Fruit fly (Drosophila melanogaster) whole organism, wandering third instar larva: ENCODE results near the gene CG32188.

Experiments used
- Abd-B ChIP-seq: fragments of >200 bp; optimal IDR thresholded peaks from 2 replicates; lab custom pipeline; 2017; ENCODE audit warnings: missing biosample characterization, missing genetic modification characterization
- CG32264 ChIP-seq: fragments of 200-800 bp; sonication (Bioruptor generic); optimal IDR thresholded peaks from 2 replicates; lab custom pipeline; 2016; ENCODE audit warnings: missing biosample characterization, missing genetic modification characterization
- CG9705 ChIP-seq: fragments of 200-800 bp; sonication (Bioruptor generic); optimal IDR thresholded peaks from 2 replicates; lab custom pipeline; 2018; ENCODE audit warnings: missing biosample characterization, mild to moderate bottlenecking, missing genetic modification characterization
- CrebA ChIP-seq: fragments of 200-800 bp; sonication (Bioruptor generic); optimal IDR thresholded peaks from 2 replicates; lab custom pipeline; 2016; ENCODE audit warnings: missing biosample characterization, mild to moderate bottlenecking, missing genetic modification characterization, borderline replicate concordance
- Dfd ChIP-seq: fragments of >200 bp; optimal IDR thresholded peaks from 2 replicates; lab custom pipeline; 2017; ENCODE audit warnings: missing biosample characterization, missing genetic modification characterization
- Dif ChIP-seq: fragments of 200-275, 200-300 bp; sonication (Bioruptor generic); optimal IDR thresholded peaks from 2 replicates; lab custom pipeline; 2018; ENCODE audit warnings: missing biosample characterization, missing genetic modification characterization; ENCODE audit not compliant: partially characterized antibody
- GATAd ChIP-seq: sonication (Bioruptor generic); optimal IDR thresholded peaks from 2 replicates; lab custom pipeline; 2016; ENCODE audit warnings: missing biosample characterization, missing genetic modification characterization
- HLH106 ChIP-seq: fragments of 200-800 bp; optimal IDR thresholded peaks from 3 replicates; lab custom pipeline; 2019; ENCODE audit warnings: missing biosample characterization, mild to moderate bottlenecking, missing genetic modification characterization, moderate library complexity
- Hnf4 ChIP-seq: fragments of 200-800 bp; sonication (Bioruptor generic); optimal IDR thresholded peaks from 2 replicates; lab custom pipeline; 2016; ENCODE audit warnings: missing biosample characterization, mild to moderate bottlenecking, missing genetic modification characterization
- Hr83 ChIP-seq: fragments of 200-300 bp; sonication (Bioruptor generic); optimal IDR thresholded peaks from 2 replicates; lab custom pipeline; 2016; ENCODE audit warnings: missing biosample characterization, mild to moderate bottlenecking, missing genetic modification characterization, moderate library complexity; ENCODE audit not compliant: poor library complexity, severe bottlenecking
- Mio ChIP-seq: sonication (Bioruptor generic); optimal IDR thresholded peaks from 2 replicates; lab custom pipeline; 2016; ENCODE audit warnings: missing biosample characterization, missing genetic modification characterization
- N ChIP-seq: fragments of >200 bp; optimal IDR thresholded peaks from 2 replicates; lab custom pipeline; 2018; ENCODE audit warnings: missing biosample characterization, missing external identifiers, missing genetic modification characterization
- OdsH ChIP-seq: fragments of 200-800 bp; sonication (Bioruptor generic); optimal IDR thresholded peaks from 2 replicates; lab custom pipeline; 2016; ENCODE audit warnings: missing biosample characterization, mild to moderate bottlenecking, missing genetic modification characterization
- Rel ChIP-seq, 2 experiments: fragments of 200-800 bp; sonication (Bioruptor generic) in 1 of 2; optimal IDR thresholded peaks; 2 replicates in 1 of 2; 3 replicates in 1 of 2; lab custom pipeline; 2016 to 2019; ENCODE audit warnings: mild to moderate bottlenecking in 2 of 2, missing biosample characterization in 2 of 2, missing genetic modification characterization in 2 of 2, moderate library complexity in 1 of 2
- Sp1 ChIP-seq: fragments of 200-800 bp; sonication (Bioruptor generic); optimal IDR thresholded peaks from 3 replicates; lab custom pipeline; 2019; ENCODE audit warnings: missing biosample characterization, mild to moderate bottlenecking, missing genetic modification characterization, moderate library complexity
- Vsx2 ChIP-seq: fragments of 200-300, 225-300 bp; sonication (Bioruptor generic); optimal IDR thresholded peaks from 2 replicates; lab custom pipeline; 2018; ENCODE audit warnings: missing biosample characterization, missing genetic modification characterization; ENCODE audit not compliant: partially characterized antibody
- br ChIP-seq: fragments of 200-800 bp; sonication (Bioruptor generic); optimal IDR thresholded peaks from 2 replicates; lab custom pipeline; 2016; ENCODE audit warnings: missing biosample characterization, missing genetic modification characterization
- dmrt93B ChIP-seq: fragments of 200-800 bp; sonication (Bioruptor generic); optimal IDR thresholded peaks from 2 replicates; lab custom pipeline; 2018; ENCODE audit warnings: missing biosample characterization, mild to moderate bottlenecking, missing genetic modification characterization
- dsf ChIP-seq: sonication (Bioruptor generic); optimal IDR thresholded peaks from 2 replicates; lab custom pipeline; 2016; ENCODE audit warnings: missing biosample characterization, missing genetic modification characterization, borderline replicate concordance
- ey ChIP-seq: fragments of 200-800 bp; sonication (Bioruptor generic); optimal IDR thresholded peaks from 2 replicates; lab custom pipeline; 2016; ENCODE audit warnings: missing biosample characterization, missing genetic modification characterization
- foxo ChIP-seq, 2 experiments: fragments of 200-800 bp; sonication (Bioruptor generic); optimal IDR thresholded peaks; 2 replicates in 1 of 2; 3 replicates in 1 of 2; lab custom pipeline; 2016 to 2017; ENCODE audit warnings: missing biosample characterization in 2 of 2, missing genetic modification characterization in 2 of 2
- fru ChIP-seq: fragments of 200-800 bp; sonication (Bioruptor generic); optimal IDR thresholded peaks from 3 replicates; lab custom pipeline; 2016; ENCODE audit warnings: missing biosample characterization, mild to moderate bottlenecking, missing genetic modification characterization
- h ChIP-seq: fragments of 200-800 bp; sonication (Bioruptor generic); optimal IDR thresholded peaks from 3 replicates; lab custom pipeline; 2016; ENCODE audit warnings: missing biosample characterization, mild to moderate bottlenecking, missing genetic modification characterization
- lola ChIP-seq: fragments of >200 bp; optimal IDR thresholded peaks from 2 replicates; lab custom pipeline; 2017; ENCODE audit warnings: missing biosample characterization, missing genetic modification characterization
- pan ChIP-seq: fragments of >200 bp; optimal IDR thresholded peaks from 2 replicates; lab custom pipeline; 2017
- psq ChIP-seq: fragments of 200-800 bp; sonication (Bioruptor generic); optimal IDR thresholded peaks from 3 replicates; lab custom pipeline; 2017; ENCODE audit warnings: missing biosample characterization, mild to moderate bottlenecking, missing genetic modification characterization, moderate library complexity
- rgr ChIP-seq: fragments of 200-800 bp; sonication (Bioruptor generic); optimal IDR thresholded peaks from 3 replicates; lab custom pipeline; 2016; ENCODE audit warnings: missing biosample characterization, mild to moderate bottlenecking, missing genetic modification characterization
- sage ChIP-seq: fragments of 200-800 bp; sonication (Bioruptor generic); optimal IDR thresholded peaks from 2 replicates; lab custom pipeline; 2016; ENCODE audit warnings: missing biosample characterization, mild to moderate bottlenecking, missing genetic modification characterization
- sv ChIP-seq: fragments of 200-800 bp; sonication (Bioruptor generic); optimal IDR thresholded peaks from 3 replicates; lab custom pipeline; 2016; ENCODE audit warnings: missing biosample characterization, missing genetic modification characterization
- tai ChIP-seq: sonication (Bioruptor generic); optimal IDR thresholded peaks from 2 replicates; lab custom pipeline; 2016; ENCODE audit warnings: missing biosample characterization, missing genetic modification characterization
- usp ChIP-seq: fragments of >200 bp; optimal IDR thresholded peaks from 2 replicates; lab custom pipeline; 2017; ENCODE audit warnings: missing biosample characterization, missing genetic modification characterization

CG32188 gene

DNA sequence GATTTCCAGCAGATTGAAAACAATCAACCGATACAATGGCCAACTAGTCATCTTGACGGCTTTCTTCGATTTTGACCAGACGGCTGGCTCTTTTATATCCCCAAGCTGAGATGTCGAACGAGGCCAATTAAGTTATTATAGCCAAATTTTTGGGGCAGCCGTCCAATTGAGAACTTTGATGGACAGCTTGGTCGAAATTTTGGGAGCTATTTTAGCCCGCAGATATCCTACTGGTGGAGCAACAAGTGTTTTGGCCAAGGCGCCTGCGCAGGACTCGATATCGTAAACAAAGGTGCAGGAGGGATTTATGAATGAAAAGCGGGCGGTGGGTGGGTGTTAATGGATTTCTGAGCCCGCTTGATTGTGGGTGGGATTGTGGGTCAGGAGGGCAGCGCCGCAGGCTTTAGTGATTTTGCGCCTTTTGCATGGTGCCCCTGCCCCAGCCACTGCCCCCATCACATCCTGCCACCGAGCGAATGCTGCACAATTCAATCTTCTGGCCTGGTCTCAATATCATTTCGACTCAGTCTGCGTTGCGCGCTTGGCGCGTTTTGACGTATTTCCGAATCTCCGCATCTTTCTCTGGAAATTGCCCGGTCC, 10.5 kb downstream of the CG32188 start, which contains the start of the genes Ir75c and Grd:
Ir75c (minus strand) TSS at position 51 of the 600 bp plus-strand sequence.
Grd (plus strand) TSS at position 550 of the 600 bp plus-strand sequence.
- no peak for TF ChIP-seq Abd-B
- TF ChIP-seq sage, result no peak
- TF ChIP-seq br, result no peak
- no peak for TF ChIP-seq Dif (GFP tag; lab: Kevin White, UChicago)
- no peak for TF ChIP-seq lola
- TF ChIP-seq Dfd (GFP tag; lab: Kevin White, UChicago), result no peak
- no peak for TF ChIP-seq CG32264
- TF ChIP-seq Hr83 (GFP tag; lab: Kevin White, UChicago), result no peak
- TF ChIP-seq rgr (GFP tag; lab: Kevin White, UChicago), result no peak
- no peak for TF ChIP-seq CG9705 (GFP tag; lab: Kevin White, UChicago)
- TF ChIP-seq fru (GFP tag; lab: Kevin White, UChicago), result no peak
- TF ChIP-seq ey, result no peak
- TF ChIP-seq HLH106 (tag; lab: Kevin White, UChicago), result no peak
- TF ChIP-seq Hnf4 (GFP tag; lab: Kevin White, UChicago), result no peak
- no peak for TF ChIP-seq Sp1
- TF ChIP-seq, all 38 proteins: peak for 0

DNA sequence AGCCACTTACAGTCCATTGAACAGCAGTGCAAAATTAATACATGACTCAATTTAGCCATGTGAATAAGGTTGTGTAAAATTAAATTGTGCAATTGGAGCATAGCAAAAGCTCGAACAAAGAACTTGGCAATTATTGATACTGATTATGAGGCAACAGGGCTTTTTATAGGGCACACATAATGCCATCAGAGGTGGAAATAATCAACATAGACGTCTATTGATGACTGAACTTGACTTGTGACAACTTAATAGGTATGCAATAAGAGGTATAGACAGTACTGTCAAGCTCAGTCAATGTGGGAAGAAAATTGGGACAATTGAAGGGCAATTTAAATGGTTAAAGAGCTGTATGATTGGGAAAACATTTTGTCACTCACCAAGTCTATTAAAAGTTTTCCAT, 13.3 kb downstream of the CG32188 start, which contains the start of gene Ir75b:
Ir75b (minus strand) TSS at position 101 of the 400 bp plus-strand sequence.
- TF ChIP-seq Mio (GFP tag; lab: Kevin White, UChicago) (no peak), lola (no peak), sage (no peak), dmrt93B (GFP tag; lab: Kevin White, UChicago) (no peak), HLH106 (tag; lab: Kevin White, UChicago) (no peak), tai (GFP tag; lab: Kevin White, UChicago) (no peak), CG32264 (no peak), rgr (GFP tag; lab: Kevin White, UChicago) (no peak), N (no peak), Hr83 (GFP tag; lab: Kevin White, UChicago) (no peak), foxo (GFP tag; optimal IDR thresholded peaks at IDR 0.05; lab: Kevin White, UChicago) (no peak), sv (GFP tag; lab: Kevin White, UChicago) (no peak), GATAd (GFP tag; lab: Kevin White, UChicago) (no peak), dsf (no peak), Abd-B (no peak)

DNA sequence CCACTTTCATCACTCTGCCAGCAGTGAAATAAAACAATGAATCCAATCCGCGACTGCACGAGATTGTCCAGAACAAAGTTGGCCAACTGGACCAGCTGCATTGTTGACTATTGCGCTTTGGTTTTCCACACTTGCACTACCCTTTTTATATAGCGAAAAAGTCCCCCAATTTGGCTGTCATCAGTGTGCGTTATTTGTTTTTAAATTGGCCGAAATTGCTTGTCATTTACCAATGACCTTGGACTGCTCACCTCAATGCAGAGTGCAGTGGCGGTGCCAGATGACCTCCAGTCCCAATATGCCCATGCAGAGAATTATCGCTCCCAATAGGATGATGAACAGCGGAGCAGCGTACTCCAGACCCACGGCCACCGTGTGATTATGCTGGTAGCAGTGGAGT, 15.6 kb downstream of the CG32188 start, which contains the start of gene Ir75a:
Ir75a (minus strand) TSS at position 101 of the 400 bp plus-strand sequence.
- TF ChIP-seq OdsH (GFP tag; lab: Kevin White, UChicago) (no peak), HLH106 (tag; lab: Kevin White, UChicago) (no peak), CrebA (GFP tag; lab: Kevin White, UChicago) (no peak), Sp1 (no peak), CG9705 (GFP tag; lab: Kevin White, UChicago) (no peak), usp (no peak), N (no peak), Hnf4 (GFP tag; lab: Kevin White, UChicago) (no peak), h (GFP tag; lab: Kevin White, UChicago) (no peak), pan (lab: Kevin White, UChicago) (no peak), Vsx2 (GFP tag; lab: Kevin White, UChicago) (no peak), psq (GFP tag; lab: Kevin White, UChicago) (no peak)

DNA sequence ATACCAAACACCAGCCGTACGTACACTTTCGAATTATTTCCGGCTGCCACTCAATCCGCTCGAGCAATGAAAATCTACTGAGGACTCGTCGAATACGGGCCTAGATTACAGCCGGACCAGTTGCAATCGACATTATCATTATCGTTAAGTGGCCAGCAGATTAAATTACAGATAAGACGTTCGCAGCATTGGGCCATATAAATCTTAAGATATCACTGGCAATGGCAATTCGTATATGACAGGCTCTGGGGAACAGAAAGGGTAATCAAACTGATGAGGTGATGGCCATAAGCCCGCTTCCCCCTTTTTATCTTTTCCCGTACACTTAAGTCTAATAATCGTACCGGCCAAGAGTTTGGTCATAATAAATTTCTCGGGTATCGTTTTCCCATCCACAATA, 19.4 kb downstream of the CG32188 start, which contains the start of gene Cln3:
Cln3 (minus strand) TSS at position 84 of the 400 bp plus-strand sequence.
- TF ChIP-seq Rel (GFP tag; optimal IDR thresholded peaks at IDR 0.05; lab: Kevin White, UChicago) (peak; percentile 32), Rel (tag; optimal IDR thresholded peaks at IDR 0.05; lab: Kevin White, UChicago) (no peak), CrebA (GFP tag; lab: Kevin White, UChicago) (peak; percentile 86), Hr83 (GFP tag; lab: Kevin White, UChicago) (no peak), foxo (GFP tag; optimal IDR thresholded peaks at IDR 0.05; lab: Kevin White, UChicago) (no peak), Vsx2 (GFP tag; lab: Kevin White, UChicago) (peak; percentile 19)
